Fruit fly (Drosophila melanogaster): ENCODE measurements around the gene His2Av.
A peak's percentile ranks its signal among the peaks of the same experiment; 100 is the strongest.

Gene His2Av

DNA sequence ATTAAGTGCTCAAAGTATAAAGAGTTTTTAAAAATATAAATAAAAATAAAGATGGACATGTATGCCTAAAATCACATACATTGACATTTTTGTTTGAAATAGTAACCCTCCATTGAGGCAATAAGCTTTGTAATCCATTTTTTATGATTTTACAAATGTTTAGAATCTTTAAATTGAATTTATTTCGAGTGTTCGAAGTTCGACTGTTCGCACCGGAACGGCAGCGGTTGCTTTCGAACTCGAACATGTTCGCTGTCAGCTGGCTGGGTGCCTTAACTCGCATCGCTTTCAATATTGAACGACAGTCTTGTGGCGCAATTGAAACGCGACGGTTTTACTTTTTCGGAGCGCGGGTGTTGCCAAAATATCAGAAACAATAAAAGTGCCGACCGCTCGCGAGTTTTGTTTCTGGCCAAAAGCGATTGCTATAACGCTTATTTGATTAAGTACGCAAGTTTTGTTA, 48.8 kb downstream of the His2Av start, which contains the start of gene CG46339 (continued):
- TF ChIP-seq Ssrp (tag; optimal IDR thresholded peaks at IDR 0.05) (no peak), sd (tag; optimal IDR thresholded peaks at IDR 0.05) (peak; percentile 52), CG12071 (GFP tag; optimal IDR thresholded peaks at IDR 0.05) (peak; percentile 75), CG12104 (GFP tag; optimal IDR thresholded peaks at IDR 0.05) (no peak), CG13775 (GFP tag; optimal IDR thresholded peaks at IDR 0.05) (peak; percentile 31), E2f1 (GFP tag; IDR thresholded peaks at IDR 0.05) (no peak), abd-A (tag; optimal IDR thresholded peaks at IDR 0.05) (peak; percentile 79), CG5953 (GFP tag; IDR thresholded peaks at IDR 0.05) (no peak), CG30431 (GFP tag; optimal IDR thresholded peaks at IDR 0.05) (no peak), knrl (GFP tag; IDR thresholded peaks at IDR 0.05; ENCODE audit: partially characterized antibody) (no peak), CG8290 (GFP tag; optimal IDR thresholded peaks at IDR 0.05) (no peak), CG8290 (tag; optimal IDR thresholded peaks at IDR 0.05) (peak in 1 of 2 experiments; percentile 87), Bteb2 (GFP tag; optimal IDR thresholded peaks at IDR 0.05) (no peak), CG3407 (GFP tag; optimal IDR thresholded peaks at IDR 0.05) (no peak), phol (tag; optimal IDR thresholded peaks at IDR 0.05) (peak; percentile 49), crp (GFP tag; optimal IDR thresholded peaks at IDR 0.05) (no peak), tap (tag; optimal IDR thresholded peaks at IDR 0.05) (peak; percentile 49), slbo (GFP tag; IDR thresholded peaks at IDR 0.05) (0 out of 2 replicates have a peak, but pooled peaks have one; percentile 27), unpg (GFP tag; optimal IDR thresholded peaks at IDR 0.05) (peak; percentile 54), Med (GFP tag) (peak; percentile 95), peb (GFP tag; IDR thresholded peaks at IDR 0.05) (no peak), ci (GFP tag; IDR thresholded peaks at IDR 0.05) (peak; percentile 91), CG18619 (GFP tag; optimal IDR thresholded peaks at IDR 0.05) (no peak), gro (GFP tag; optimal IDR thresholded peaks at IDR 0.05) (peak; percentile 87), CG10431 (GFP tag; optimal IDR thresholded peaks at IDR 0.05) (peak; percentile 55), CG9215 (GFP tag; IDR thresholded peaks at IDR 0.05) (no peak), CG4617 (GFP tag; optimal IDR thresholded peaks at IDR 0.05; ENCODE audit: borderline replicate concordance) (no peak), CG8359 (GFP tag; optimal IDR thresholded peaks at IDR 0.05; ENCODE audit: borderline replicate concordance) (no peak), CG2889 (GFP tag; IDR thresholded peaks at IDR 0.05) (no peak), ase (GFP tag; IDR thresholded peaks at IDR 0.05) (no peak), sim (GFP tag; IDR thresholded peaks at IDR 0.05) (0 out of 2 replicates have a peak, but pooled peaks have one; percentile 41), Dek (tag; optimal IDR thresholded peaks at IDR 0.05) (peak; percentile 36), NfI (GFP tag; optimal IDR thresholded peaks at IDR 0.05) (peak; percentile 19), gem (tag; optimal IDR thresholded peaks at IDR 0.05) (peak; percentile 74), mld (GFP tag; IDR thresholded peaks at IDR 0.05; ENCODE audit: partially characterized antibody) (no peak), Atf3 (GFP tag; optimal IDR thresholded peaks at IDR 0.05) (no peak), CG2875 (GFP tag; optimal IDR thresholded peaks at IDR 0.05) (no peak), sima (GFP tag; optimal IDR thresholded peaks at IDR 0.05) (no peak), HLH54F (GFP tag; optimal IDR thresholded peaks at IDR 0.05) (peak; percentile 25), gcm (GFP tag; optimal IDR thresholded peaks at IDR 0.05) (peak; percentile 24), rib (GFP tag; IDR thresholded peaks at IDR 0.05) (peak; percentile 59; the same call in 1 of the 2 replicates), Oaz (GFP tag; IDR thresholded peaks at IDR 0.05) (no peak), schlank (tag; optimal IDR thresholded peaks at IDR 0.05) (peak; percentile 55), Ada2b (GFP tag; IDR thresholded peaks at IDR 0.05) (peak; percentile 33; the same call in 1 of the 2 replicates), GATAe (GFP tag; conservative IDR thresholded peaks at IDR 0.05) (no peak), run (tag; optimal IDR thresholded peaks at IDR 0.05) (no peak), ken (GFP tag; IDR thresholded peaks at IDR 0.05) (no peak), CG7745 (tag; optimal IDR thresholded peaks at IDR 0.05) (no peak), gt (GFP tag; IDR thresholded peaks at IDR 0.05) (no peak), ems (GFP tag; optimal IDR thresholded peaks at IDR 0.05) (peak; percentile 12), CG32532 (GFP tag; IDR thresholded peaks at IDR 0.05) (peak; percentile 90)
